Fruit fly (Drosophila melanogaster): ENCODE measurements around the gene ru.

ru gene

DNA sequence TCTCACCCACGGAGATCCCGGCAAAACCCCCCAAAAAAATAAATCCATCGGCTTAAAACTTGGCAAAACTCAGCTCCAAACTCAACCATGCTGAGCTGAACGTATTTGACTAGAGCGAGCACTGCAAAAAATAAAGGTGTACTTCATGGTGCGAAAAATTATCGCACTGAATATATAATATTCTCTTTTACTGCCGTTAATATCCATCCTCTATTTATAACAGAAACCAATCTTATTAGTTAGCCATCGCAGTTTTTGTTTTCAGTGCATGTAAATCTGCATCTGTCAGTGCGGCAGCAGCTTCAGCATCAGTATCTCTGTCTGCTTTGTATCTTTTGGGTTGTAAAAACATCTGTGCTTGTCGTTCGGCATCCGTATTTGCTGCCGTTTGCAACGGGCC is 511 bp downstream of the ru start (continued):
- TF ChIP-seq Ssrp (tag; optimal IDR thresholded peaks at IDR 0.05) = peak; percentile 29
- TF ChIP-seq Rfx (GFP tag; IDR thresholded peaks at IDR 0.05) = no peak
- peak; percentile 32 for TF ChIP-seq CG10979 (tag; optimal IDR thresholded peaks at IDR 0.05)
- no peak for TF ChIP-seq sd (tag; optimal IDR thresholded peaks at IDR 0.05)
- no peak for TF ChIP-seq Doc2 (GFP tag; IDR thresholded peaks at IDR 0.05)
- TF ChIP-seq cad (GFP tag; optimal IDR thresholded peaks at IDR 0.05) = no peak
- TF ChIP-seq Sry-δ (GFP tag; optimal IDR thresholded peaks at IDR 0.05) = no peak
- no peak for TF ChIP-seq CG15073 (GFP tag; optimal IDR thresholded peaks at IDR 0.05)
- TF ChIP-seq otp (GFP tag; IDR thresholded peaks at IDR 0.05) = 0 out of 3 replicates have a peak, but pooled peaks have one; percentile 46
- no peak for TF ChIP-seq Gug (GFP tag; IDR thresholded peaks at IDR 0.05)
- TF ChIP-seq CG13894 (tag; optimal IDR thresholded peaks at IDR 0.05) = no peak
- TF ChIP-seq CG2199 (GFP tag; IDR thresholded peaks at IDR 0.05) = no peak
- no peak for TF ChIP-seq HLHmδ (GFP tag; optimal IDR thresholded peaks at IDR 0.05)
- TF ChIP-seq usp (GFP tag; optimal IDR thresholded peaks at IDR 0.05) = no peak
- no peak for TF ChIP-seq CG7786 (GFP tag; optimal IDR thresholded peaks at IDR 0.05)
- peak in 1 of 2 experiments; percentile 38 for TF ChIP-seq bsh (GFP tag; optimal IDR thresholded peaks at IDR 0.05)
- no peak for TF ChIP-seq CG11723 (GFP tag; optimal IDR thresholded peaks at IDR 0.05)
- no peak for TF ChIP-seq Awh (GFP tag; IDR thresholded peaks at IDR 0.05)
- TF ChIP-seq slbo (GFP tag; IDR thresholded peaks at IDR 0.05) = peak; percentile 41
- TF ChIP-seq Antp (GFP tag; optimal IDR thresholded peaks at IDR 0.05) = peak; percentile 14
- no peak for TF ChIP-seq CG13775 (GFP tag; optimal IDR thresholded peaks at IDR 0.05)
- TF ChIP-seq CG17328 (GFP tag; IDR thresholded peaks at IDR 0.05) = peak; percentile 57
- no peak for TF ChIP-seq vvl (GFP tag; IDR thresholded peaks at IDR 0.05)
- no peak for TF ChIP-seq CG5953 (GFP tag; IDR thresholded peaks at IDR 0.05)
- no peak for TF ChIP-seq exex (tag; optimal IDR thresholded peaks at IDR 0.05)
- TF ChIP-seq dmrt99B (tag; optimal IDR thresholded peaks at IDR 0.05) = peak; percentile 47
- peak; percentile 6 for TF ChIP-seq CG10654 (GFP tag; optimal IDR thresholded peaks at IDR 0.05)
- peak; percentile 8 for TF ChIP-seq CG15269 (tag; optimal IDR thresholded peaks at IDR 0.05)
- no peak for TF ChIP-seq trem (tag; optimal IDR thresholded peaks at IDR 0.05)
- peak; percentile 18 for TF ChIP-seq Hsf (GFP tag; optimal IDR thresholded peaks at IDR 0.05)
- no peak for TF ChIP-seq bcd (GFP tag; optimal IDR thresholded peaks at IDR 0.05)
- TF ChIP-seq sr (GFP tag; IDR thresholded peaks at IDR 0.05) = no peak
- no peak for TF ChIP-seq CG6689 (GFP tag; IDR thresholded peaks at IDR 0.05)
- TF ChIP-seq chif (GFP tag; optimal IDR thresholded peaks at IDR 0.05) = peak in 1 of 2 experiments; percentile 42
- TF ChIP-seq CG12391 (tag; optimal IDR thresholded peaks at IDR 0.05) = peak; percentile 17
- TF ChIP-seq HLH3B (GFP tag; IDR thresholded peaks at IDR 0.05) = peak; percentile 54
- peak; percentile 22; the same call in 1 of the 2 replicates for TF ChIP-seq H2.0 (GFP tag; IDR thresholded peaks at IDR 0.05)
- peak; percentile 40 for TF ChIP-seq phol (tag; optimal IDR thresholded peaks at IDR 0.05)
- no peak for TF ChIP-seq CG2712 (tag; optimal IDR thresholded peaks at IDR 0.05)
- TF ChIP-seq Opbp (GFP tag; IDR thresholded peaks at IDR 0.05; ENCODE audit: partially characterized antibody) = no peak
- no peak for TF ChIP-seq tio (GFP tag; optimal IDR thresholded peaks at IDR 0.05)
- no peak for TF ChIP-seq schlank (tag; optimal IDR thresholded peaks at IDR 0.05)
- peak; percentile 36 for TF ChIP-seq az2 (GFP tag; optimal IDR thresholded peaks at IDR 0.05)
- TF ChIP-seq Ptx1 (GFP tag; IDR thresholded peaks at IDR 0.05) = peak; percentile 42
- TF ChIP-seq CG11247 (GFP tag; IDR thresholded peaks at IDR 0.05) = no peak
- TF ChIP-seq Deaf1 (tag; optimal IDR thresholded peaks at IDR 0.05) = no peak
- no peak for TF ChIP-seq CG15479 (GFP tag; optimal IDR thresholded peaks at IDR 0.05)
- no peak for TF ChIP-seq CG34376 (GFP tag; optimal IDR thresholded peaks at IDR 0.05)
- no peak for TF ChIP-seq Poxn (GFP tag; IDR thresholded peaks at IDR 0.05)
- peak; percentile 8; the same call in 1 of the 2 replicates for TF ChIP-seq lmd (GFP tag; IDR thresholded peaks at IDR 0.05)

Measured in whole organism, embryonic.